Fruit fly (Drosophila melanogaster) whole organism, adult: Measurements from ENCODE around the gene Ada2a.

ENCODE experiments used
- CG11617 ChIP-seq: fragments of 200-800 bp; sonication (Bioruptor generic); optimal IDR thresholded peaks from 2 replicates; lab custom pipeline; 2017; ENCODE audit warnings: mild to moderate bottlenecking, missing biosample characterization, missing genetic modification reagents, missing genetic modification characterization
- CG12768 ChIP-seq: fragments of 200-800 bp; sonication (Bioruptor generic); optimal IDR thresholded peaks from 2 replicates; lab custom pipeline; 2017; ENCODE audit warnings: missing biosample characterization, missing genetic modification characterization, mild to moderate bottlenecking, moderate library complexity, missing genetic modification reagents
- CG14711 ChIP-seq: fragments of 200-800 bp; sonication (Bioruptor generic); optimal IDR thresholded peaks from 2 replicates; lab custom pipeline; 2018; ENCODE audit warnings: missing biosample characterization, mild to moderate bottlenecking, missing genetic modification characterization, moderate library complexity
- CG1620 ChIP-seq: fragments of 200-800 bp; sonication (Bioruptor generic); optimal IDR thresholded peaks from 2 replicates; lab custom pipeline; 2016; ENCODE audit warnings: missing biosample characterization, missing genetic modification characterization
- CG33017 ChIP-seq: fragments of 200-800 bp; sonication (Bioruptor generic); optimal IDR thresholded peaks from 2 replicates; lab custom pipeline; 2018; ENCODE audit warnings: missing biosample characterization, mild to moderate bottlenecking, missing genetic modification characterization, moderate library complexity
- CG5204 ChIP-seq: fragments of 200-800 bp; sonication (Bioruptor generic); optimal IDR thresholded peaks from 2 replicates; lab custom pipeline; 2016; ENCODE audit warnings: missing biosample characterization, missing genetic modification characterization
- CG7045 ChIP-seq: fragments of 200-800 bp; sonication (Bioruptor generic); optimal IDR thresholded peaks from 2 replicates; lab custom pipeline; 2017; ENCODE audit warnings: missing biosample characterization, mild to moderate bottlenecking, missing genetic modification characterization
- CG7101 ChIP-seq: fragments of 200-800 bp; sonication (Bioruptor generic); optimal IDR thresholded peaks from 2 replicates; lab custom pipeline; 2018; ENCODE audit warnings: missing biosample characterization, mild to moderate bottlenecking, missing genetic modification characterization, moderate library complexity
- Clk ChIP-seq: fragments of 200-800 bp; sonication (Bioruptor generic); optimal IDR thresholded peaks from 2 replicates; lab custom pipeline; 2017; ENCODE audit warnings: missing biosample characterization, missing genetic modification characterization
- Crg-1 ChIP-seq: fragments of 200-800 bp; sonication (Bioruptor generic); optimal IDR thresholded peaks from 2 replicates; lab custom pipeline; 2016; ENCODE audit warnings: missing biosample characterization, missing genetic modification characterization
- Hr96 ChIP-seq: fragments of 200-800 bp; sonication (Bioruptor generic); optimal IDR thresholded peaks from 2 replicates; lab custom pipeline; 2016; ENCODE audit warnings: missing biosample characterization, missing genetic modification characterization
- Mnt ChIP-seq: fragments of 200-800 bp; sonication (Bioruptor generic); optimal IDR thresholded peaks from 2 replicates; lab custom pipeline; 2016; ENCODE audit warnings: missing biosample characterization, mild to moderate bottlenecking, missing genetic modification characterization
- bab1 ChIP-seq: fragments of 200-800 bp; sonication (Bioruptor generic); optimal IDR thresholded peaks from 3 replicates; lab custom pipeline; 2019; ENCODE audit warnings: missing biosample characterization, mild to moderate bottlenecking, missing genetic modification characterization, moderate library complexity
- cic ChIP-seq: fragments of 200-800 bp; sonication (Bioruptor generic); optimal IDR thresholded peaks from 2 replicates; lab custom pipeline; 2017; ENCODE audit warnings: missing biosample characterization, mild to moderate bottlenecking, missing genetic modification characterization, moderate library complexity
- cnc ChIP-seq, 2 experiments: fragments of >200 bp; optimal IDR thresholded peaks; 2 replicates each; lab custom pipeline; 2017
- kay ChIP-seq: fragments of 200-800 bp; sonication (Bioruptor generic); peaks from one replicate; lab custom pipeline; 2016; ENCODE audit warnings: missing biosample characterization, missing genetic modification characterization, borderline replicate concordance
- ovo ChIP-seq: fragments of 200-800 bp; sonication (Bioruptor generic); optimal IDR thresholded peaks from 2 replicates; lab custom pipeline; 2016; ENCODE audit warnings: missing biosample characterization, missing genetic modification characterization
- pad ChIP-seq: fragments of 200-800 bp; sonication (Bioruptor generic); optimal IDR thresholded peaks from 3 replicates; lab custom pipeline; 2017; ENCODE audit warnings: missing biosample characterization, missing genetic modification characterization, mild to moderate bottlenecking, moderate library complexity, missing genetic modification reagents
- tj ChIP-seq: fragments of 200-800 bp; sonication (Bioruptor generic); optimal IDR thresholded peaks from 3 replicates; lab custom pipeline; 2017; ENCODE audit warnings: missing biosample characterization, mild to moderate bottlenecking, missing genetic modification characterization, moderate library complexity
- toe ChIP-seq: fragments of 200-800 bp; sonication (Bioruptor generic); optimal IDR thresholded peaks from 2 replicates; lab custom pipeline; 2016; ENCODE audit warnings: missing biosample characterization, missing genetic modification characterization

The Ada2a gene

DNA sequence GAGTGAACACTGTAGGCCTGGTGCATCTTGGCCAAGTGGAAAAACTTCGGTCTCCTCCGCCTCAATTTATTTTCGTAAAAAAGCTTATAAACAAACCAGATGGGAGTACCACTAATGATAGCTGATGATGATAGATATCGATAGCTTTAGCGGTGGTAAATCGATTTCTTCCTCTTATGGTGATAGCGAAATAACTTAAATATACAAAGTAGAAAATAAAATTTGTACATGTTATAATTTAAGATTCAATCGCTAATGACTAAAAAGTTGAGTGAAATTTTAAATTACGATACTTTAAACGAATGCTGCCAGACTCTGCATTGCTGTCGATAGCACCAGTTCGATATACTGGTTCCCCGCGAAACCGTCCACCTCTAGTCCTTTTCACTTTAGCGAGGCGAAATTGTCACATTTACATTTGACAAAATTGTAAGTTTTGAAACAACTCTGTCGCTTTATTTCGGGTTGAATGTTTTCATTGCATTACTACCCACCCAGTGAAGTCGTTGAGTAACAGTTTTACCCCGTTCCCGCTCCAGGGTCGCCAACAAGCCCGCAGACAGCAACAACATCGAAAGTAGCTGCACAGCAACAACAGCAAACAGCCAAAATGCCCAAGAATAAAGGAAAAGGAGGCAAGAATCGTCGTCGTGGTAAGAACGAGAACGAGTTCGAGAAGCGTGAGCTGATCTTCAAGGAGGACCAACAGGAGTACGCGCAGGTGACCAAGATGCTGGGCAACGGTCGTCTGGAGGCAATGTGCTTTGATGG lies 19.2 kb upstream of the Ada2a start, which contains the start of the genes Vps39 and eIF1A:
TSS of gene Vps39 (minus strand) at position 119 of the 771 bp plus-strand sequence.
TSS of gene eIF1A (plus strand) at position 338 of the 771 bp plus-strand sequence.
- TF ChIP-seq Clk (GFP tag; lab: Kevin White, UChicago) (peak; percentile 33), toe (GFP tag; lab: Kevin White, UChicago) (no peak), cic (GFP tag; lab: Kevin White, UChicago) (peak; percentile 5), Crg-1 (peak; percentile 55), ovo (GFP tag; lab: Kevin White, UChicago) (peak; percentile 41), cnc (optimal IDR thresholded peaks at IDR 0.05; lab: Kevin White, UChicago) (no peak), CG11617 (peak; percentile 6), Hr96 (GFP tag; lab: Kevin White, UChicago) (peak; percentile 67), CG12768 (GFP tag; lab: Kevin White, UChicago) (peak; percentile 12), CG7101 (peak; percentile 33), pad (GFP tag; lab: Kevin White, UChicago) (peak; percentile 13), CG14711 (tag; lab: Kevin White, UChicago) (peak; percentile 47), CG1620 (peak; percentile 66), bab1 (GFP tag; lab: Kevin White, UChicago) (no peak), Mnt (peak; percentile 66), CG7045 (GFP tag; lab: Kevin White, UChicago) (peak; percentile 33), tj (peak; percentile 14), kay (GFP tag; lab: Kevin White, UChicago) (no peak), CG33017 (peak; percentile 53), CG5204 (no peak)

DNA sequence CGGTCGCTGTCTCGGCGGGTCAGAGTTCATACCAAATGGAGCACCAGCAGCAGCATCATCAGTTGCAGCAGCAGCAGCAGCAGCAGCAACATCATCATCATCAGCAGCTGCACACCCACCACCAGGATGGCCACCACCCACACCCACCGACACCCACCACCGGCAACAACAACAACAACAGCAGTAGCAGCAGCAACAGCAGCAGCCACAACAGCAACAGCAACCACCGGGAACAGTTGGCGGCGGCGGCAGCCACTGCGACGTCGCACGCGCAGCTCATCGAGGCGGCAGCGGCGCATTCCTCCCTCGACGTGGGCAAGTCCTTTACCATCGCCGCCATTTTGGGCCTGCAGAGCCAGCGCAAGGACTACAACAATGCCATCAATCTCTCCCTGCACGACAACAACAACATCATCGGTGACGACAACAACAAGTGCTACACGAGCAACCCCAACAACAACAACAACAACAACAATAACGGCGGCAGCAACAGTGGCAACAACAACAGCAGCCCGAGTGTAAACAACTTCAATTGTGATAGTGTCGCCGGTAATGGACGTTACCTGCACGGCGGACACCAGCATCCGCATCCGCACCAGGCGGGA lies 14.6 kb upstream of the Ada2a start:
- TF ChIP-seq tj = no peak
- TF ChIP-seq CG14711 (tag; lab: Kevin White, UChicago) = no peak
- TF ChIP-seq CG7101 = no peak
- no peak for TF ChIP-seq kay (GFP tag; lab: Kevin White, UChicago)
- no peak for TF ChIP-seq CG11617
- no peak for TF ChIP-seq Crg-1
- TF ChIP-seq bab1 (GFP tag; lab: Kevin White, UChicago) = no peak
- TF ChIP-seq pad (GFP tag; lab: Kevin White, UChicago) = no peak
- no peak for TF ChIP-seq Hr96 (GFP tag; lab: Kevin White, UChicago)
- TF ChIP-seq toe (GFP tag; lab: Kevin White, UChicago) = no peak
- TF ChIP-seq Mnt = no peak
- no peak for TF ChIP-seq CG1620
- TF ChIP-seq CG5204 = no peak
- TF ChIP-seq CG33017 = no peak
- TF ChIP-seq Clk (GFP tag; lab: Kevin White, UChicago) = no peak
- TF ChIP-seq cnc (optimal IDR thresholded peaks at IDR 0.05; lab: Kevin White, UChicago) = no peak

DNA sequence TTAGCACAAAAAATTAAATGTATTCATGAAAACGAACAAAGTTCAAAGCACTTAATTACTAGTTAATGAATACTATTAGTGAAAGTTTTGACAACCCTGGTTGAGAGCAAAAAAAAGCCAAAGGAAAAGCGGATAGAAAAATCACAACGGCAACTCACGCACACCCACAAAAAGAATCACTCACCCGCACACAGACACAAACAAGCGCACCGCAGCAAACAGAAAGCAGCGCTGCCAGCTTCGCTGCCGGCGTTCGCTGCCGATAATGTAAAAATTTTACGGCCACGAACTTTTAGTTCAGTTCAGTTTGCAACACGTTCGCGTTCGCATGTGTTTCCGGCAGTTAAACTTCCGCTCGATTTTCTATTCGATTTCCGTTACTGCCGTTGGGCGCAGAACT lies 12.2 kb upstream of the Ada2a start, which contains the start of gene CG18599:
TSS of gene CG18599 (plus strand) at position 301 of the 400 bp plus-strand sequence.
- no peak for TF ChIP-seq Hr96 (GFP tag; lab: Kevin White, UChicago)
- TF ChIP-seq bab1 (GFP tag; lab: Kevin White, UChicago) = no peak
- no peak for TF ChIP-seq CG14711 (tag; lab: Kevin White, UChicago)
- no peak for TF ChIP-seq toe (GFP tag; lab: Kevin White, UChicago)
- TF ChIP-seq cnc (optimal IDR thresholded peaks at IDR 0.05; lab: Kevin White, UChicago) = no peak
- no peak for TF ChIP-seq Crg-1
- TF ChIP-seq ovo (GFP tag; lab: Kevin White, UChicago) = no peak
- TF ChIP-seq CG7045 (GFP tag; lab: Kevin White, UChicago) = no peak
- TF ChIP-seq CG11617 = no peak
- no peak for TF ChIP-seq CG33017
- TF ChIP-seq CG12768 (GFP tag; lab: Kevin White, UChicago) = no peak
- no peak for TF ChIP-seq tj
- no peak for TF ChIP-seq Clk (GFP tag; lab: Kevin White, UChicago)
- TF ChIP-seq pad (GFP tag; lab: Kevin White, UChicago) = no peak
- no peak for TF ChIP-seq kay (GFP tag; lab: Kevin White, UChicago)
- no peak for TF ChIP-seq CG7101

DNA sequence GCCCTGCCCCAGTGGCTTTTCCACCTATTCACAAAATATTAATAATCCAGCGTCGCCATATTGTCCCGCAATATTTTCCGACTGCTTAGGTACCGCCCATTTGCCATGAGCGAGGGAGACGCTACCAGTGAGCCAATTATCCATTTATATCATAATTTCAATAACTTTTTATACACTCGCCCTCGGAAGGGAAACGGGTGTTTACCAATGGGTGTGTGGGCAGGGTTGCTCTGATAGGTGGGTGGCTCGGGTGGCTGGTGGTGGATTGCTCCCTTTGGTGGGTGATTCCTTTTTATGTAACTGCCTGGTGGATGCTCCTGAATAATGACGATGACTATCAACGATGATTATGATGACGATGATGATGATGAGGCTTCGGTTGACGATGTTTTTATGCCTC lies 11.4 kb upstream of the Ada2a start:
- TF ChIP-seq toe (GFP tag; lab: Kevin White, UChicago) = no peak
- TF ChIP-seq bab1 (GFP tag; lab: Kevin White, UChicago) = no peak
- no peak for TF ChIP-seq CG7045 (GFP tag; lab: Kevin White, UChicago)
- TF ChIP-seq cic (GFP tag; lab: Kevin White, UChicago) = no peak
- no peak for TF ChIP-seq Mnt
- TF ChIP-seq CG5204 = no peak
- TF ChIP-seq CG33017 = no peak
- no peak for TF ChIP-seq CG14711 (tag; lab: Kevin White, UChicago)
- no peak for TF ChIP-seq CG1620
- no peak for TF ChIP-seq pad (GFP tag; lab: Kevin White, UChicago)
- TF ChIP-seq Crg-1 = no peak
- no peak for TF ChIP-seq CG7101
- no peak for TF ChIP-seq Clk (GFP tag; lab: Kevin White, UChicago)
- TF ChIP-seq CG12768 (GFP tag; lab: Kevin White, UChicago) = no peak
- TF ChIP-seq cnc (optimal IDR thresholded peaks at IDR 0.05; lab: Kevin White, UChicago) = no peak
- TF ChIP-seq ovo (GFP tag; lab: Kevin White, UChicago) = no peak

DNA sequence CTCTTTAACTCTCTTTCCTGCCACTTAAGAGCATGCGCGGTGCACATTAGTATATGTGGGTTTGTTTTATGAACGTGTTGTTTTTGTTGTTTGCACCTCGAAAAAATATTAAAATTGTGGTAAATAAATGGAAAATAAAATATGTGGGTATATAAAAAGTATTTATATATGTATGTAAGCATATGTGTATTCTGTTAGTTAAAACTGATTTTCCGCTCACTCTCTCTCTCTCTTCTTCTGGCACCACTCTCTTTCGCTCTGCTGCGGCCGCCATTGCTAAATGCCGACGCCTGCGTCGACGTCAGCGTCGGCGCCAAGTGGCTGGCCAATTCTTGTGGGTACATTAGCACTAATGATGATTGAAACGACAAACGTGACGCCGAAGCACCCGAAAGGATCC lies 10.0 kb upstream of the Ada2a start:
- TF ChIP-seq pad (GFP tag; lab: Kevin White, UChicago) (no peak), CG1620 (no peak), toe (GFP tag; lab: Kevin White, UChicago) (no peak), bab1 (GFP tag; lab: Kevin White, UChicago) (no peak), Clk (GFP tag; lab: Kevin White, UChicago) (no peak), ovo (GFP tag; lab: Kevin White, UChicago) (no peak), tj (no peak), CG12768 (GFP tag; lab: Kevin White, UChicago) (no peak), CG11617 (no peak), Hr96 (GFP tag; lab: Kevin White, UChicago) (no peak), CG5204 (no peak), cic (GFP tag; lab: Kevin White, UChicago) (no peak), CG14711 (tag; lab: Kevin White, UChicago) (no peak), cnc (optimal IDR thresholded peaks at IDR 0.05; lab: Kevin White, UChicago) (no peak), CG7045 (GFP tag; lab: Kevin White, UChicago) (no peak)
